Worm (Caenorhabditis elegans) whole organism, L2 larva: ENCODE measurements around the gene mcp-1.

Source experiments
- R02D3.7 ChIP-seq: fragments of 150-350 bp; optimal IDR thresholded peaks from 2 replicates; lab custom pipeline; 2014; ENCODE audit warnings: missing biosample characterization, missing genetic modification characterization
- alr-1 ChIP-seq: fragments of 150-350 bp; optimal IDR thresholded peaks from 2 replicates; lab custom pipeline; 2014; ENCODE audit warnings: missing biosample characterization, missing genetic modification characterization
- lsy-2 ChIP-seq, 2 experiments: fragments of 150-350 bp in 1 of 2; sonication (generic microtip) in 1 of 2; optimal IDR thresholded peaks; 2 replicates each; lab custom pipeline; 2014 to 2017; ENCODE audit warnings: missing biosample characterization in 2 of 2, missing genetic modification characterization in 2 of 2
- nhr-10 ChIP-seq: sonication (generic microtip); optimal IDR thresholded peaks from 2 replicates; lab custom pipeline; 2017; ENCODE audit warnings: missing biosample characterization, missing genetic modification characterization
- nhr-12 ChIP-seq: fragments of 150-350 bp; optimal IDR thresholded peaks from 2 replicates; lab custom pipeline; 2014; ENCODE audit warnings: missing biosample characterization, missing genetic modification characterization
- nhr-23 ChIP-seq: fragments of 150-350 bp; optimal IDR thresholded peaks from 2 replicates; lab custom pipeline; 2014; ENCODE audit warnings: missing biosample characterization, missing genetic modification reagents, missing genetic modification characterization
- nhr-237 ChIP-seq: fragments of 150-350 bp; optimal IDR thresholded peaks from 2 replicates; lab custom pipeline; 2014; ENCODE audit warnings: missing biosample characterization, missing genetic modification characterization
- nhr-77 ChIP-seq: fragments of 150-350 bp; optimal IDR thresholded peaks from 2 replicates; lab custom pipeline; 2014; ENCODE audit warnings: missing biosample characterization, missing genetic modification characterization
- snpc-4 ChIP-seq: fragments of 150-350 bp; optimal IDR thresholded peaks from 2 replicates; lab custom pipeline; 2014; ENCODE audit warnings: missing biosample characterization, missing genetic modification characterization
- unc-62 ChIP-seq: fragments of 150-350 bp; optimal IDR thresholded peaks from 2 replicates; lab custom pipeline; 2014; ENCODE audit warnings: missing biosample characterization, missing genetic modification reagents, missing genetic modification characterization

DNA sequence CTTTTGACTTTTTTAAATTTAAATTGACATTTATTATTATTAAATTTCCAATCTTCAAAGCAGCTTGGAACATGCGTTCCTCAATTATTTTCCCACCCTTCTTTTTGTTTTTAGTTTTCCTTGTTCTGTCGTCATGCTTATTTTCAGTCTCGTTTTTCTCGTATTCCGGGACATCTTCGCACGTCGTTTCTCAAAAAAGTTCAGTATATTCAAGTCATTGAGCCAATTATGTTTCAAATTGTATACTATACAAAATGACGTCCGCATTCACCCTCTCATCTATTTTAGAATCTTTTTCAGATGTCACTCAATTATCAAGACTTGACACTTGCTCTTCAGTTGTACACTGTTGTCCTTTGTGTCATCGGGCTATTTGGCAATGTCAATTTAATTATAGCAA, 34.3 kb upstream of the mcp-1 start, which contains the start of gene srsx-17:
- TF ChIP-seq R02D3.7 (tag; lab: Kevin White, UChicago) = no peak
- no peak for TF ChIP-seq lsy-2 (tag; optimal IDR thresholded peaks at IDR 0.05; lab: Kevin White, UChicago)
- TF ChIP-seq nhr-10 = no peak
- no peak for TF ChIP-seq nhr-12 (tag; lab: Kevin White, UChicago)
- TF ChIP-seq alr-1 (tag; lab: Kevin White, UChicago) = no peak
- TF ChIP-seq unc-62 (GFP tag; lab: Kevin White, UChicago) = no peak
- no peak for TF ChIP-seq nhr-237 (tag; lab: Kevin White, UChicago)
- no peak for TF ChIP-seq snpc-4
- no peak for TF ChIP-seq nhr-77 (tag; lab: Kevin White, UChicago)
- TF ChIP-seq nhr-23 (tag; lab: Kevin White, UChicago) = no peak
